Worm (Caenorhabditis elegans) whole organism, mixed stage, embryonic: Measurements from ENCODE around the gene F01F1.14.
A peak's percentile ranks its signal among the peaks of the same experiment; 100 is the strongest.

Source experiments
- M03D4.4 ChIP-seq: sonication (generic microtip); optimal IDR thresholded peaks from 2 replicates; lab custom pipeline; 2017; ENCODE audit warnings: mild to moderate bottlenecking, missing genetic modification characterization, missing compliant biosample characterization
- bed-3 ChIP-seq: fragments of 200-800 bp; sonication (Bioruptor generic); optimal IDR thresholded peaks from 3 replicates; lab custom pipeline; 2018; ENCODE audit warnings: mild to moderate bottlenecking, missing genetic modification characterization, moderate library complexity, missing compliant biosample characterization
- blmp-1 ChIP-seq: fragments of 150-350 bp; optimal IDR thresholded peaks from 2 replicates; lab custom pipeline; 2014; ENCODE audit warnings: missing biosample characterization, missing genetic modification characterization
- ceh-39 ChIP-seq: fragments of 150-350 bp; optimal IDR thresholded peaks from 2 replicates; lab custom pipeline; 2014; ENCODE audit warnings: missing biosample characterization, missing genetic modification characterization
- ceh-43 ChIP-seq: fragments of 200-800 bp; sonication (Bioruptor generic); optimal IDR thresholded peaks from 2 replicates; lab custom pipeline; 2018; ENCODE audit warnings: mild to moderate bottlenecking, missing genetic modification characterization, moderate library complexity, missing compliant biosample characterization
- ceh-83 ChIP-seq: fragments of 200-800 bp; sonication (Bioruptor generic); optimal IDR thresholded peaks from 2 replicates; lab custom pipeline; 2018; ENCODE audit warnings: mild to moderate bottlenecking, missing genetic modification characterization, missing compliant biosample characterization
- ces-1 ChIP-seq: fragments of 150-350 bp; optimal IDR thresholded peaks from 2 replicates; lab custom pipeline; 2014; ENCODE audit warnings: missing biosample characterization, missing genetic modification reagents, missing genetic modification characterization
- cnd-1 ChIP-seq: fragments of 200-800 bp; sonication (Bioruptor generic); optimal IDR thresholded peaks from 2 replicates; lab custom pipeline; 2018; ENCODE audit warnings: mild to moderate bottlenecking, missing genetic modification characterization, missing compliant biosample characterization
- drap-1 ChIP-seq: fragments of 200-800 bp; sonication (Bioruptor generic); optimal IDR thresholded peaks from 3 replicates; lab custom pipeline; 2018; ENCODE audit warnings: mild to moderate bottlenecking, missing genetic modification characterization, missing compliant biosample characterization
- elt-1 ChIP-seq: sonication (generic microtip); optimal IDR thresholded peaks from 2 replicates; lab custom pipeline; 2017; ENCODE audit warnings: missing genetic modification characterization, mild to moderate bottlenecking, missing compliant biosample characterization, antibody characterized with exemption, moderate library complexity, borderline replicate concordance; ENCODE audit not compliant: insufficient read depth
- elt-3 ChIP-seq: fragments of 150-350 bp; optimal IDR thresholded peaks from 2 replicates; lab custom pipeline; 2014; ENCODE audit warnings: missing biosample characterization, missing genetic modification characterization
- flh-1 ChIP-seq: fragments of 200-800 bp; sonication (Bioruptor generic); optimal IDR thresholded peaks from 2 replicates; lab custom pipeline; 2018; ENCODE audit warnings: mild to moderate bottlenecking, missing genetic modification characterization, moderate library complexity, missing compliant biosample characterization
- ham-2 ChIP-seq: fragments of 200-800 bp; sonication (Bioruptor generic); optimal IDR thresholded peaks from 2 replicates; lab custom pipeline; 2018; ENCODE audit warnings: mild to moderate bottlenecking, missing genetic modification characterization, missing compliant biosample characterization
- hlh-1 ChIP-seq: fragments of 150-350 bp; optimal IDR thresholded peaks from 2 replicates; lab custom pipeline; 2014; ENCODE audit warnings: missing biosample characterization, missing genetic modification reagents, missing genetic modification characterization
- lin-13 ChIP-seq: fragments of 150-350 bp; optimal IDR thresholded peaks from 2 replicates; lab custom pipeline; 2014; ENCODE audit warnings: missing biosample characterization, missing genetic modification characterization
- lin-32 ChIP-seq: fragments of 200-800 bp; sonication (Bioruptor generic); optimal IDR thresholded peaks from 2 replicates; lab custom pipeline; 2018; ENCODE audit warnings: mild to moderate bottlenecking, missing genetic modification characterization, missing compliant biosample characterization
- lsy-2 ChIP-seq: fragments of 150-350 bp; optimal IDR thresholded peaks from 2 replicates; lab custom pipeline; 2014; ENCODE audit warnings: missing biosample characterization, missing genetic modification characterization
- mab-5 ChIP-seq: fragments of 150-350 bp; optimal IDR thresholded peaks from 2 replicates; lab custom pipeline; 2014; ENCODE audit warnings: missing biosample characterization, missing genetic modification characterization
- mep-1 ChIP-seq: fragments of 150-350 bp; optimal IDR thresholded peaks from 2 replicates; lab custom pipeline; 2017; ENCODE audit warnings: missing biosample characterization, missing genetic modification reagents, missing genetic modification characterization, inconsistent platforms
- mls-2 ChIP-seq: sonication (generic microtip); optimal IDR thresholded peaks from 2 replicates; lab custom pipeline; 2016; ENCODE audit warnings: mild to moderate bottlenecking, missing genetic modification characterization, moderate library complexity, missing compliant biosample characterization
- nhr-12 ChIP-seq: fragments of 150-350 bp; optimal IDR thresholded peaks from 2 replicates; lab custom pipeline; 2014; ENCODE audit warnings: missing biosample characterization, missing genetic modification characterization
- nhr-2 ChIP-seq: fragments of 150-350 bp; optimal IDR thresholded peaks from 2 replicates; lab custom pipeline; 2014; ENCODE audit warnings: missing biosample characterization, missing genetic modification characterization
- nhr-237 ChIP-seq: fragments of 150-350 bp; optimal IDR thresholded peaks from 2 replicates; lab custom pipeline; 2014; ENCODE audit warnings: missing biosample characterization, missing genetic modification characterization
- nhr-28 ChIP-seq: fragments of 150-350 bp; optimal IDR thresholded peaks from 2 replicates; lab custom pipeline; 2014; ENCODE audit warnings: missing biosample characterization, missing genetic modification characterization
- nhr-76 ChIP-seq: sonication (generic microtip); optimal IDR thresholded peaks from 2 replicates; lab custom pipeline; 2017; ENCODE audit warnings: missing biosample characterization, missing genetic modification characterization
- pha-4 ChIP-seq: fragments of 150-350 bp; optimal IDR thresholded peaks from 2 replicates; lab custom pipeline; 2018; ENCODE audit warnings: missing biosample characterization, missing genetic modification reagents, missing genetic modification characterization
- snpc-4 ChIP-seq: fragments of 150-350 bp; optimal IDR thresholded peaks from 2 replicates; lab custom pipeline; 2014; ENCODE audit warnings: missing biosample characterization, missing genetic modification characterization
- sptf-1 ChIP-seq: sonication (generic microtip); optimal IDR thresholded peaks from 2 replicates; lab custom pipeline; 2017; ENCODE audit warnings: mild to moderate bottlenecking, missing genetic modification characterization, moderate library complexity, missing compliant biosample characterization
- tbx-8 ChIP-seq: fragments of 200-800 bp; sonication (Bioruptor generic); optimal IDR thresholded peaks from 2 replicates; lab custom pipeline; 2018; ENCODE audit warnings: mild to moderate bottlenecking, missing genetic modification characterization, moderate library complexity, missing compliant biosample characterization
- unc-120 ChIP-seq: sonication (generic microtip); optimal IDR thresholded peaks from 2 replicates; lab custom pipeline; 2017; ENCODE audit warnings: missing genetic modification characterization, missing compliant biosample characterization; ENCODE audit not compliant: poor library complexity, severe bottlenecking
- unc-39 ChIP-seq: fragments of 150-350 bp; optimal IDR thresholded peaks from 2 replicates; lab custom pipeline; 2014; ENCODE audit warnings: missing biosample characterization, missing genetic modification characterization
- unc-62 ChIP-seq: fragments of 150-350 bp; optimal IDR thresholded peaks from 2 replicates; lab custom pipeline; 2014; ENCODE audit warnings: missing biosample characterization, missing genetic modification reagents, missing genetic modification characterization
- zip-8 ChIP-seq: fragments of 150-350 bp; optimal IDR thresholded peaks from 2 replicates; lab custom pipeline; 2014; ENCODE audit warnings: missing biosample characterization, missing genetic modification characterization
- ztf-11 ChIP-seq: fragments of 150-350 bp; optimal IDR thresholded peaks from 2 replicates; lab custom pipeline; 2014; ENCODE audit warnings: missing biosample characterization, missing genetic modification characterization

F01F1.14 gene

DNA sequence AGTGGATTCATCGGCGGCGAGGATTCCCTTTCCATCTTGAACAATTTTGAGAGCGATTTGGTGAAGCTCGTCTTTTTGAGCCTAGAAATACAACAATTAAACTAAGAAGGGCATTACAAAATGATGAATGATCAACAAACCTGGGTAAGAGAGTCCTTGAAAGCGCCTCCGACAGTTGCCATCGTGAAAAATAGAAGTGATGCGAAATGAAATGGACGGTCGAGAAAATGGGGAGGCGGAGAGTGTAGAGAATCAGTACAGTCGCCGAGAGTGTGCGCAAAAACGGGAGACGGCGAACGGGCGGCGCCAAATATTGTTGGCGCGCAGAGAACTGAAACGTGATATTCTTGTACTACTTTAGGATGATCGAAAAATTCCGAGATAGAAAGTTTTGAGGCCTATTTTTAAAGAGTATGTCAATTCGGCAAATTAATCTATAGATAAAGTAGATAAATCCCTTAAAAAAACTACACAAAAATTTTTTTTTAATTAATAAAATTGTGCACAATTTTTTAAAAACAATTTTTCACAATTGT is 6.5 kb downstream of the F01F1.14 start, which contains the start of gene aldo-2:
Gene aldo-2 (minus strand): TSS at position 486 of the 536 bp plus-strand sequence.
- no peak for TF ChIP-seq unc-120
- TF ChIP-seq mls-2 (tag; lab: Kevin White, UChicago): no peak

DNA sequence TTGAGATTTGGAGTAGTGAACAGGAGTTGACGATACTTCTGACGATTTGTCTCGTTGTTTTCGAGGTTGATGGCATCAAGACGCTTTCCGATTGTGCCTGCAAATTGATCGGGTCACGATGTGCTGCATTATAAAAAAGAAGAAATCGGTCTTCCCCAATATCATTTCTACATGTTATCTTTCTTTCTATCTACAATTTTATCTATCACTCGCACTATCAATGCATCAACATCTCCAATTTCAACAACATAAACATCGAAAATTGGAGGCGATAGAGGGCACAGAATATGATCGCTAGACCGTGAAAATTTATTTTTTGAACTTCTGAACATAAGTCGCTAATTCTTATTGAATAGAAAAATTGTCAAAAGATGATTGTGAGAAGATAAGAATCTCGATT is 7.0 kb downstream of the F01F1.14 start:
- TF ChIP-seq unc-120 (no peak), elt-1 (peak; percentile 35)

DNA sequence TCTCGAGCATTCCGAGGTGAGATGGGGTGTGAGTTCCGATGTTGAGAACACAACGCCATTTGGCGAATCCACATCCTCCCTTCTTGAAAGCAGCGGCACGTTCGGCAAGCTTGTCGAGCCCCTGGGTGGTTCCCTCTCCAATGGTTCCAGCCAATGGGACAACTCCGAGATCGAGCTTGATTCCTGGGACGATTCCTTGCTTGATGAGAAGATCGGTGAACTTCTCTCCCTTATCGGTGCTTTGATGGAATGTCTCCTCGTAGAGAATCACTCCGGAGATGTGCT is 7.4 kb downstream of the F01F1.14 start:
- TF ChIP-seq lsy-2 (tag; lab: Kevin White, UChicago): no peak
- TF ChIP-seq nhr-2 (tag; lab: Kevin White, UChicago): no peak
- no peak for TF ChIP-seq mab-5 (tag; lab: Kevin White, UChicago)
- no peak for TF ChIP-seq elt-3 (tag; lab: Kevin White, UChicago)
- TF ChIP-seq bed-3 (GFP tag; lab: Kevin White, UChicago): no peak

DNA sequence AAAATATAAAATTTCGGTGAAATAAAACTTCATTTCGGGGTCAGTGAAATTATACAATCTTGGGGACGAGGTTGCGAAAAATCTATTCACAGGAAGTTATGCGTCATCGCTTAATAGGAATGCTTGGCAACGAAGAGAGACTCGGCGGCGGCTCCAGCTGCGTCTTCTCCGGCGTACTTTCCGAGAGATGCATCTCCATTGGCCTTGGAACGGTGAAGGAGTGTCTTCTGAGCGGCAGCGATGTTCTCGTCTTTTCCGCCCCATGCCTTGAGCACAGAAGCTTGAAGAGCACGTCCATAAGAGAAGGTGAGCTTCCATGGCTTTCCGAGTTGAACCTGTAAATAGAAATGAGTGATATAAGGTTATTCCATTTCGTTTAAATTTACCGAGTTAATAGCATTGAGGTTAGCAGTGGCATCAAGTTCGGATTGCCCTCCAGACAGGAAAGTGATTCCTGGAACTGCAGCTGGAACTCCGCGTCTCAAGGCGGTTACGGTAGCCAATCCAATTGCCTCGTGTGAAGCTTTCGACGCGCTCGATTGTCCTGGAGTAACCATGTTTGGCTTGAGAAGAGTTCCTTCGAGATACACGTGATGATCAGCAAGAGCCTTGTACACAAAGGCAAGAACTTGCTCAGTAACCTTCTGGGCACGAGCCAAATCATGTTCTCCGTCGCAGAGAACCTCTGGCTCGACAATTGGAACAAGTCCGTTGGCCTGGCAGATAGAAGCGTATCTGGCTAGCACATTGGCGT is 7.9 kb downstream of the F01F1.14 start:
- TF ChIP-seq ces-1 (GFP tag; lab: Kevin White, UChicago) (no peak), zip-8 (tag; lab: Kevin White, UChicago) (no peak), nhr-12 (tag; lab: Kevin White, UChicago) (no peak), unc-62 (no peak), M03D4.4 (tag; lab: Kevin White, UChicago) (no peak), tbx-8 (no peak), lsy-2 (tag; lab: Kevin White, UChicago) (no peak), mab-5 (tag; lab: Kevin White, UChicago) (no peak), hlh-1 (tag; lab: Kevin White, UChicago) (no peak), nhr-28 (tag; lab: Kevin White, UChicago) (no peak)

DNA sequence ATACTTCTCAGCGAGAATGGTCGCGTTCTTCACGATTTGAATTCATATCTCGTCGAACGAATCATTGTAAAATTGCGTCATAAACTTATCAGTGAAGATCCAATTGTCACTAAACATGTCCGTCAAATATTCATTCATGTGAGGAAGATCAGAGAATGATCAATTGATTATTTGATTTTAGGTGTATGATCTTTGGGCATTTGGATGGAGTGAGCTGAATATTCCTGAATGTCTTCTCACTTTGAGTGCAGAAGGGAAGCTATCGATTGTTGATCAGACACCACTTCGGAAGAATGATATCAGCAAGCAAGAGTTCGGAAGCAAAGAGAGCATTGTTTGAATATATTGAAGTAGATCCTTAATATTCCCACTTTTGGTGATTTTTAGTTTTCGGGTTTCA is 8.5 kb downstream of the F01F1.14 start:
- TF ChIP-seq unc-62 (peak; percentile 38), ztf-11 (no peak), ceh-83 (GFP tag; lab: Kevin White, UChicago) (no peak)
- TF ChIP-seq, all 35 proteins: peak for 1

DNA sequence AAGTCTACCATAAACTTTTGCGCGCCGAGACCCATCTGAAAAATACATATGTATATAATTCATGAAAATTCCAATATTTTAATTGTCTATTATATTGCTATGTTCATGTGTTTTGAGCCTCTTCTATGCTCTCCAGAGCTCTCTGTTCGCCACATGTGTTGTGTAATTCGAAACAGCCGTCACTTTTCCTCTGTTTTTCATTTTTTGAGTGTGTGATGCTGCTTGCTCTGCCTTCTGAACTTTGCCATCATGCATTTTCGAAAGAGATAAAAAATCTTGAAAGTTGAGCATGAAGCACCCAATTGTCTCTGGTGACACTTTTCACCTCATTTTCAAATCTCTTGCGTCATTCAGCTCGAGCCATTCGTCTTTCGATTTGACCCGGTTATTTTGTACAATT is 10.4 kb downstream of the F01F1.14 start:
- TF ChIP-seq tbx-8 (no peak), zip-8 (tag; lab: Kevin White, UChicago) (peak; percentile 24), ceh-43 (GFP tag; lab: Kevin White, UChicago) (no peak), hlh-1 (tag; lab: Kevin White, UChicago) (peak; percentile 38)

DNA sequence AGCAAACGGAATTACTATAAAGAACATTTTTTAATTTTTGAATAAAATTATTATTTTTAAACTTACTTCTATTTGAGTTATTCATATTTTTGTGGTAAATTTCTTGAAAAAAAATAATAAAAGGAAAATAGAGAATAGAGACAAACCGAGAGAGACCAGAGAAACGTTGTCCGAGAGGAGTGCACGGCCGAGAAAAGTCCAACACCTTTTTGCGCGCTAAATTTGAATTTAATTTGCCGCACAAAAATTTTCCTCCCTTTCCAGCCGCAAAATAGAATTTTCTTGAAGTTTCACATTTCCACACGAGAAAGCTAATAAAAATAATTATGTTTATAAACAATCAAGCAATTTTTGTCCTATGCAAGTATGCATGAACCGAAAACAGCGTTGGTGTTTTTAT is 11.0 kb downstream of the F01F1.14 start, which contains the start of the genes F01F1.11 and F01F1.3:
Gene F01F1.11 (minus strand): TSS at position 118 of the 400 bp plus-strand sequence.
Gene F01F1.3 (plus strand): TSS at position 179 of the 400 bp plus-strand sequence.
- TF ChIP-seq ceh-39 (no peak), M03D4.4 (tag; lab: Kevin White, UChicago) (no peak), nhr-237 (tag; lab: Kevin White, UChicago) (peak; percentile 39), mep-1 (tag; lab: Kevin White, UChicago) (peak; percentile 31), blmp-1 (no peak), ceh-43 (GFP tag; lab: Kevin White, UChicago) (no peak), ces-1 (GFP tag; lab: Kevin White, UChicago) (peak; percentile 58), drap-1 (no peak), nhr-2 (tag; lab: Kevin White, UChicago) (no peak), ham-2 (no peak), nhr-28 (tag; lab: Kevin White, UChicago) (no peak), pha-4 (tag; lab: Kevin White, UChicago) (peak; percentile 20), ceh-83 (GFP tag; lab: Kevin White, UChicago) (no peak), elt-1 (no peak), unc-120 (no peak), elt-3 (tag; lab: Kevin White, UChicago) (no peak), snpc-4 (no peak), lsy-2 (tag; lab: Kevin White, UChicago) (peak; percentile 58), nhr-12 (tag; lab: Kevin White, UChicago) (no peak), nhr-76 (tag; lab: Kevin White, UChicago) (no peak), ztf-11 (no peak), unc-62 (no peak), cnd-1 (tag; lab: Kevin White, UChicago) (no peak), flh-1 (GFP tag; lab: Kevin White, UChicago) (no peak), mab-5 (tag; lab: Kevin White, UChicago) (no peak), lin-32 (GFP tag; lab: Kevin White, UChicago) (no peak), mls-2 (tag; lab: Kevin White, UChicago) (no peak), unc-39 (tag; lab: Kevin White, UChicago) (no peak), sptf-1 (tag; lab: Kevin White, UChicago) (peak; percentile 34), bed-3 (GFP tag; lab: Kevin White, UChicago) (no peak), tbx-8 (no peak), zip-8 (tag; lab: Kevin White, UChicago) (no peak), hlh-1 (tag; lab: Kevin White, UChicago) (peak; percentile 6), lin-13 (no peak)
